Fruit fly (Drosophila melanogaster) whole organism, embryonic: ENCODE measurements around the gene RabGGTa.

Experiments
- Ada2b ChIP-seq: fragments of 200-800 bp; sonication (Bioruptor generic); IDR thresholded peaks from 2 replicates; pipeline ENCODE4 v1.3.6; 2022; ENCODE audit warnings: missing biosample characterization, missing genetic modification characterization
- BtbVII ChIP-seq: fragments of 200-800 bp; sonication (Bioruptor generic); optimal IDR thresholded peaks from 3 replicates; lab custom pipeline; 2017; ENCODE audit warnings: missing biosample characterization, mild to moderate bottlenecking, missing genetic modification characterization
- CG1024 ChIP-seq: fragments of 200-800 bp; sonication (Bioruptor generic); IDR thresholded peaks from 2 replicates; pipeline ENCODE4 v1.3.6; 2022; ENCODE audit warnings: missing biosample characterization, missing genetic modification characterization
- CG10274 ChIP-seq: fragments of 200-800 bp; sonication (Bioruptor generic); optimal IDR thresholded peaks from 3 replicates; lab custom pipeline; 2017; ENCODE audit warnings: missing biosample characterization, mild to moderate bottlenecking, missing genetic modification characterization
- CG10462 ChIP-seq: fragments of 200-800 bp; sonication (Bioruptor generic); optimal IDR thresholded peaks from 2 replicates; lab custom pipeline; 2016; ENCODE audit warnings: missing biosample characterization, missing genetic modification characterization
- CG11093 ChIP-seq: fragments of 200-800 bp; sonication (Bioruptor generic); IDR thresholded peaks from 3 replicates; pipeline ENCODE4 v1.3.6; 2022; ENCODE audit warnings: missing biosample characterization, missing genetic modification characterization
- CG11456 ChIP-seq: fragments of 200-800 bp; sonication (Bioruptor generic); IDR thresholded peaks from 3 replicates; pipeline ENCODE4 v1.3.6; 2022; ENCODE audit warnings: missing biosample characterization, missing genetic modification characterization
- CG11695 ChIP-seq: fragments of 200-800 bp; sonication (Bioruptor generic); IDR thresholded peaks from 3 replicates; pipeline ENCODE4 v1.3.6; 2022; ENCODE audit warnings: missing biosample characterization, missing genetic modification characterization
- CG13123 ChIP-seq: fragments of 200-800 bp; sonication (Bioruptor generic); optimal IDR thresholded peaks from 2 replicates; lab custom pipeline; 2016; ENCODE audit warnings: missing biosample characterization, missing genetic modification characterization
- CG14014 ChIP-seq: fragments of 200-800 bp; sonication (Bioruptor generic); IDR thresholded peaks from 2 replicates; pipeline ENCODE4 v1.3.6; 2022; ENCODE audit warnings: missing biosample characterization, missing genetic modification characterization
- CG17829 ChIP-seq: fragments of 200-800 bp; optimal IDR thresholded peaks from 2 replicates; lab custom pipeline; 2019; ENCODE audit warnings: missing biosample characterization, mild to moderate bottlenecking, missing genetic modification characterization, moderate library complexity
- CG2199 ChIP-seq: fragments of 200-800 bp; sonication (Bioruptor generic); IDR thresholded peaks from 3 replicates; pipeline ENCODE4 v1.3.6; 2022; ENCODE audit warnings: missing biosample characterization, missing genetic modification characterization
- CG33213 ChIP-seq: fragments of 200-800 bp; sonication (Bioruptor generic); optimal IDR thresholded peaks from 3 replicates; lab custom pipeline; 2016; ENCODE audit warnings: missing biosample characterization, missing genetic modification characterization
- CG4328 ChIP-seq: fragments of 200-800 bp; sonication (Bioruptor generic); optimal IDR thresholded peaks from 3 replicates; lab custom pipeline; 2017; ENCODE audit warnings: missing biosample characterization, missing genetic modification reagents, missing genetic modification characterization
- CG4820 ChIP-seq: fragments of 200-800 bp; sonication (Bioruptor generic); optimal IDR thresholded peaks from 3 replicates; lab custom pipeline; 2016; ENCODE audit warnings: missing biosample characterization, missing genetic modification characterization
- CG6175 ChIP-seq: fragments of 200-800 bp; sonication (Bioruptor generic); IDR thresholded peaks from 3 replicates; pipeline ENCODE4 v1.3.6; 2022; ENCODE audit warnings: missing biosample characterization, missing genetic modification characterization
- CG6654 ChIP-seq: fragments of 200-800 bp; sonication (Bioruptor generic); optimal IDR thresholded peaks from 2 replicates; lab custom pipeline; 2017; ENCODE audit warnings: missing biosample characterization, mild to moderate bottlenecking, missing genetic modification characterization
- CG7271 ChIP-seq: fragments of 200-800 bp; sonication (Bioruptor generic); optimal IDR thresholded peaks from 2 replicates; lab custom pipeline; 2018; ENCODE audit warnings: missing biosample characterization, mild to moderate bottlenecking, missing genetic modification characterization, moderate library complexity
- CG7839 ChIP-seq: fragments of 200-800 bp; sonication (Bioruptor generic); optimal IDR thresholded peaks from 3 replicates; lab custom pipeline; 2018; ENCODE audit warnings: missing biosample characterization, mild to moderate bottlenecking, missing genetic modification characterization, moderate library complexity
- CG8388 ChIP-seq: fragments of 200-800 bp; sonication (Bioruptor generic); optimal IDR thresholded peaks from 2 replicates; lab custom pipeline; 2019; ENCODE audit warnings: missing biosample characterization, mild to moderate bottlenecking, missing genetic modification characterization, moderate library complexity
- CG9797 ChIP-seq: fragments of 200-800 bp; sonication (Bioruptor generic); optimal IDR thresholded peaks from 3 replicates; lab custom pipeline; 2018; ENCODE audit warnings: missing biosample characterization, mild to moderate bottlenecking, missing genetic modification characterization
- Camta ChIP-seq: fragments of 200-800 bp; sonication (Bioruptor generic); optimal IDR thresholded peaks from 2 replicates; lab custom pipeline; 2016; ENCODE audit warnings: missing biosample characterization, missing genetic modification characterization
- Dad ChIP-seq: fragments of 200-800 bp; sonication (Bioruptor generic); optimal IDR thresholded peaks from 3 replicates; lab custom pipeline; 2016; ENCODE audit warnings: missing biosample characterization, missing genetic modification characterization
- Dref ChIP-seq: fragments of 200-800 bp; sonication (Bioruptor generic); IDR thresholded peaks from 2 replicates; pipeline ENCODE4 v1.3.6; 2022; ENCODE audit warnings: missing biosample characterization, missing genetic modification characterization
- Ets65A ChIP-seq: fragments of 200-800 bp; sonication (Bioruptor generic); peaks from one replicate; lab custom pipeline; 2016; ENCODE audit warnings: missing biosample characterization, missing genetic modification characterization
- Mrtf ChIP-seq: fragments of 200-800 bp; sonication (Bioruptor generic); IDR thresholded peaks from 3 replicates; pipeline ENCODE4 v1.3.6; 2022; ENCODE audit warnings: missing biosample characterization, missing genetic modification characterization
- NC2α ChIP-seq: fragments of 200-800 bp; sonication (Bioruptor generic); optimal IDR thresholded peaks from 2 replicates; lab custom pipeline; 2016; ENCODE audit warnings: missing biosample characterization, missing genetic modification characterization
- Optix ChIP-seq: fragments of 200-800 bp; sonication (Bioruptor generic); IDR thresholded peaks from 3 replicates; pipeline ENCODE4 v1.3.6; 2022; ENCODE audit warnings: missing biosample characterization, missing genetic modification characterization
- Ravus ChIP-seq: fragments of 200-800 bp; sonication (Bioruptor generic); IDR thresholded peaks from 2 replicates; pipeline ENCODE4 v1.3.6; 2022; ENCODE audit warnings: missing biosample characterization, missing genetic modification characterization
- Six4 ChIP-seq: fragments of 200-800 bp; sonication (Bioruptor generic); optimal IDR thresholded peaks from 2 replicates; lab custom pipeline; 2016; ENCODE audit warnings: missing biosample characterization, missing genetic modification characterization
- Tbp ChIP-seq: fragments of >200 bp; optimal IDR thresholded peaks from 2 replicates; lab custom pipeline; 2018; ENCODE audit warnings: missing biosample characterization, missing genetic modification characterization
- Vsx1 ChIP-seq: fragments of 200-800 bp; sonication (Bioruptor generic); optimal IDR thresholded peaks from 2 replicates; lab custom pipeline; 2017; ENCODE audit warnings: missing biosample characterization, mild to moderate bottlenecking, missing genetic modification characterization, missing genetic modification reagents
- al ChIP-seq: fragments of 200-800 bp; sonication (Bioruptor generic); IDR thresholded peaks from 2 replicates; pipeline ENCODE4 v1.3.6; 2022; ENCODE audit warnings: missing biosample characterization, missing genetic modification characterization
- bab2 ChIP-seq: fragments of 200-800 bp; sonication (Bioruptor generic); optimal IDR thresholded peaks from 2 replicates; lab custom pipeline; 2016; ENCODE audit warnings: missing biosample characterization, missing genetic modification characterization
- cato ChIP-seq: fragments of 200-800 bp; sonication (Bioruptor generic); optimal IDR thresholded peaks from 2 replicates; lab custom pipeline; 2016; ENCODE audit warnings: missing biosample characterization, missing genetic modification characterization, borderline replicate concordance
- corto ChIP-seq: fragments of 200-800 bp; sonication (Bioruptor generic); optimal IDR thresholded peaks from 2 replicates; lab custom pipeline; 2016; ENCODE audit warnings: missing biosample characterization, mild to moderate bottlenecking, missing genetic modification characterization, moderate library complexity
- cwo ChIP-seq: fragments of 200-800 bp; sonication (Bioruptor generic); optimal IDR thresholded peaks from 3 replicates; lab custom pipeline; 2017; ENCODE audit warnings: missing biosample characterization, missing genetic modification characterization, mild to moderate bottlenecking, moderate library complexity, missing genetic modification reagents
- disco-r ChIP-seq: fragments of 200-800 bp; sonication (Bioruptor generic); optimal IDR thresholded peaks from 2 replicates; lab custom pipeline; 2016; ENCODE audit warnings: missing biosample characterization, missing genetic modification characterization
- dmrt11E ChIP-seq: fragments of 200-800 bp; sonication (Bioruptor generic); optimal IDR thresholded peaks from 3 replicates; lab custom pipeline; 2018; ENCODE audit warnings: missing biosample characterization, mild to moderate bottlenecking, missing genetic modification characterization, moderate library complexity
- fd3F ChIP-seq: fragments of 200-800 bp; sonication (Bioruptor generic); optimal IDR thresholded peaks from 2 replicates; lab custom pipeline; 2018; ENCODE audit warnings: missing biosample characterization, mild to moderate bottlenecking, missing genetic modification characterization, moderate library complexity
- ftz-f1 ChIP-seq: fragments of 200-800 bp; sonication (Bioruptor generic); optimal IDR thresholded peaks from 2 replicates; lab custom pipeline; 2016; ENCODE audit warnings: missing biosample characterization, missing genetic modification characterization
- gcm2 ChIP-seq: fragments of 200-800 bp; sonication (Bioruptor generic); optimal IDR thresholded peaks from 2 replicates; lab custom pipeline; 2016; ENCODE audit warnings: missing biosample characterization, missing genetic modification characterization
- gem ChIP-seq: fragments of 200-800 bp; sonication (Bioruptor generic); optimal IDR thresholded peaks from 2 replicates; lab custom pipeline; 2019; ENCODE audit warnings: missing biosample characterization, mild to moderate bottlenecking, missing genetic modification characterization, moderate library complexity
- gsb-n ChIP-seq: fragments of 200-800 bp; sonication (Bioruptor generic); optimal IDR thresholded peaks from 3 replicates; lab custom pipeline; 2018; ENCODE audit warnings: missing biosample characterization, mild to moderate bottlenecking, missing genetic modification characterization
- knrl ChIP-seq: fragments of 200-800 bp; sonication (Bioruptor generic); IDR thresholded peaks from 3 replicates; pipeline ENCODE4 v1.3.6; 2022; ENCODE audit warnings: missing biosample characterization, missing genetic modification characterization; ENCODE audit not compliant: partially characterized antibody
- lilli ChIP-seq: fragments of 200-800 bp; sonication (Bioruptor generic); optimal IDR thresholded peaks from 3 replicates; lab custom pipeline; 2016; ENCODE audit warnings: missing biosample characterization, missing genetic modification characterization
- odd ChIP-seq: fragments of 200-800 bp; sonication (Bioruptor generic); optimal IDR thresholded peaks from 2 replicates; lab custom pipeline; 2017; ENCODE audit warnings: missing biosample characterization, mild to moderate bottlenecking, missing genetic modification characterization
- phol ChIP-seq: fragments of 200-800 bp; sonication (Bioruptor generic); optimal IDR thresholded peaks from 3 replicates; lab custom pipeline; 2018; ENCODE audit warnings: missing biosample characterization, mild to moderate bottlenecking, missing genetic modification characterization, moderate library complexity
- schlank ChIP-seq: fragments of 200-800 bp; sonication (Bioruptor generic); optimal IDR thresholded peaks from 2 replicates; lab custom pipeline; 2018; ENCODE audit warnings: missing biosample characterization, mild to moderate bottlenecking, missing genetic modification characterization
- sna ChIP-seq: fragments of 200-800 bp; sonication (Bioruptor generic); IDR thresholded peaks from 2 replicates; pipeline ENCODE4 v1.3.6; 2022; ENCODE audit warnings: missing biosample characterization, missing genetic modification characterization; ENCODE audit not compliant: partially characterized antibody
- zfh1 ChIP-seq: fragments of 200-800 bp; sonication (Bioruptor generic); IDR thresholded peaks from 3 replicates; pipeline ENCODE4 v1.3.6; 2022; ENCODE audit warnings: missing biosample characterization, missing genetic modification characterization

RabGGTa gene

DNA sequence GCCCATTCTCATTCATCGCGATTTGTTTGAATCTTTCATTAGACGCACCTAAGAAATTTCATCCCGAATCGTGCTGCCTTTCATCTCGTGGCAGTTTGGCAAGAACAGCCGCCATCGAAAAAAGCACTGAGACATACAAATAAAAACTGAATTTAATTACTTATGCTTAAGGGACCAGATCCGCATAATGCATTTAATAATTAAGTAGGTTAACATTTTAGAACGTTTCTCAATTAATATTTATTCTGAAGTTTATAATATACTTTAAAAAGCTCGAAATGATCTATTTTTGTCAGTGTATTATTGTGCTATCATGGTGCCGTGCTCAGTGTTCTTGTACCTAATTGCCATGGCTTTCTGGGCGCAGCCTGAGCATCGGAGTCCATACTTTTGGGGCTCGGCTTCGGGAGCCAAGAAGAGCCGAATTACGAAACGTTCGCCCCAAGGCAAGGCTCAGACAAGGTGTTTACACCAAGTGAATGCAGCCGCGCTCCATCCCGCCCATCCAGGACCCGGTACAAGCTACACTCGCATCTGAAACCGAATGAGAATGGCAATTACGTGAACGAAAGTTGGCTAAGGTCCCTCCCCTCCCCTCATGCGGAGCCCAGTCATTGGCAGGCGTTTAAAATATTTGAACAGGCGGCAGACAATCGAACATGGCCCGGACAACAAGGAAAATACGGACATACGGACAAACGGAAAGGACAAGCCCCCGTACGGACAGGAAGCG, 27.4 kb upstream of the RabGGTa start (continued):
- TF ChIP-seq Tbp (no peak), Ada2b (no peak), CG4328 (GFP tag; lab: Kevin White, UChicago) (no peak), fd3F (GFP tag; lab: Kevin White, UChicago) (no peak), NC2α (GFP tag; lab: Kevin White, UChicago) (no peak), CG8388 (peak; percentile 28), gem (tag; lab: Kevin White, UChicago) (peak; percentile 66), Dref (no peak), CG11093 (GFP tag; lab: Robert Waterston, UW) (no peak), phol (tag; lab: Kevin White, UChicago) (peak; percentile 56), sna (no peak), odd (GFP tag; lab: Kevin White, UChicago) (no peak), CG13123 (GFP tag; lab: Kevin White, UChicago) (no peak), al (GFP tag; lab: Robert Waterston, UW) (no peak), CG7839 (tag; lab: Kevin White, UChicago) (peak; percentile 49), gcm2 (GFP tag; lab: Kevin White, UChicago) (no peak), CG1024 (GFP tag; lab: Robert Waterston, UW) (no peak), CG6175 (GFP tag; lab: Robert Waterston, UW) (no peak), corto (GFP tag; lab: Kevin White, UChicago) (peak; percentile 36), Optix (GFP tag; lab: Robert Waterston, UW) (no peak), Vsx1 (GFP tag; lab: Kevin White, UChicago) (no peak), CG10462 (GFP tag; lab: Kevin White, UChicago) (no peak), CG7271 (no peak), Camta (GFP tag; lab: Kevin White, UChicago) (no peak), schlank (tag; lab: Kevin White, UChicago) (no peak), CG2199 (GFP tag; lab: Robert Waterston, UW) (no peak), zfh1 (GFP tag; lab: Robert Waterston, UW) (0 out of 3 replicates have a peak, but pooled peaks have one; percentile 30), bab2 (no peak), CG17829 (tag; lab: Kevin White, UChicago) (peak; percentile 9), lilli (GFP tag; lab: Kevin White, UChicago) (peak; percentile 9), ftz-f1 (GFP tag; lab: Kevin White, UChicago) (no peak), CG9797 (GFP tag; lab: Kevin White, UChicago) (no peak), disco-r (GFP tag; lab: Kevin White, UChicago) (no peak), CG11456 (no peak), Mrtf (GFP tag; lab: Robert Waterston, UW) (no peak), Ravus (GFP tag; lab: Robert Waterston, UW) (no peak), CG6654 (GFP tag; lab: Kevin White, UChicago) (no peak), dmrt11E (tag; lab: Kevin White, UChicago) (peak; percentile 59), cato (GFP tag; lab: Kevin White, UChicago) (no peak), CG10274 (no peak), Ets65A (GFP tag; lab: Kevin White, UChicago) (peak; percentile 91), CG33213 (GFP tag; lab: Kevin White, UChicago) (no peak), Six4 (GFP tag; lab: Kevin White, UChicago) (no peak), knrl (GFP tag; lab: Robert Waterston, UW) (no peak), gsb-n (tag; lab: Kevin White, UChicago) (no peak), BtbVII (no peak), CG14014 (GFP tag; lab: Robert Waterston, UW) (no peak), cwo (GFP tag; lab: Kevin White, UChicago) (peak; percentile 12), CG4820 (no peak), CG11695 (GFP tag; lab: Robert Waterston, UW) (0 out of 3 replicates have a peak, but pooled peaks have one; percentile 44), Dad (GFP tag; lab: Kevin White, UChicago) (no peak)
